Worm (Caenorhabditis elegans) whole organism, L1 larva: Measurements from ENCODE around the gene ZK757.2.
A peak's percentile ranks its signal among the peaks of the same experiment; 100 is the strongest.

Experiments
- C16A3.4 ChIP-seq: fragments of 150-350 bp; optimal IDR thresholded peaks from 2 replicates; lab custom pipeline; 2014; ENCODE audit warnings: missing biosample characterization, missing genetic modification characterization
- C34B4.2 ChIP-seq: sonication (generic microtip); optimal IDR thresholded peaks from 2 replicates; lab custom pipeline; 2017; ENCODE audit warnings: mild to moderate bottlenecking, missing genetic modification characterization, missing compliant biosample characterization
- Y116A8C.19 ChIP-seq: sonication (generic microtip); optimal IDR thresholded peaks from 2 replicates; lab custom pipeline; 2016; ENCODE audit warnings: missing compliant biosample characterization, missing genetic modification characterization, borderline replicate concordance
- aha-1 ChIP-seq: fragments of 150-350 bp; optimal IDR thresholded peaks from 2 replicates; lab custom pipeline; 2014; ENCODE audit warnings: missing biosample characterization, missing genetic modification characterization
- alr-1 ChIP-seq: fragments of 200-800 bp; sonication (Bioruptor generic); optimal IDR thresholded peaks from 2 replicates; lab custom pipeline; 2018; ENCODE audit warnings: borderline replicate concordance, mild to moderate bottlenecking, missing genetic modification characterization, missing compliant biosample characterization
- aly-2 ChIP-seq: fragments of 150-350 bp; optimal IDR thresholded peaks from 2 replicates; lab custom pipeline; 2014; ENCODE audit warnings: missing biosample characterization, missing genetic modification characterization
- ama-1 ChIP-seq: fragments of 150-350 bp; optimal IDR thresholded peaks from 2 replicates; lab custom pipeline; 2014
- ceh-63 ChIP-seq: fragments of 200-800 bp; sonication (Bioruptor generic); optimal IDR thresholded peaks from 2 replicates; lab custom pipeline; 2018; ENCODE audit warnings: mild to moderate bottlenecking, missing genetic modification characterization, missing compliant biosample characterization
- ceh-8 ChIP-seq: fragments of 200-800 bp; sonication (Bioruptor generic); optimal IDR thresholded peaks from 2 replicates; lab custom pipeline; 2018; ENCODE audit warnings: mild to moderate bottlenecking, missing genetic modification characterization, moderate library complexity, missing compliant biosample characterization
- dpl-1 ChIP-seq, 3 experiments: fragments of 150-350 bp in 2 of 3; sonication (generic microtip) in 1 of 3; optimal IDR thresholded peaks; 2 replicates each; lab custom pipeline; 2014 to 2017; ENCODE audit warnings: missing biosample characterization in 3 of 3, missing genetic modification characterization in 3 of 3, missing genetic modification reagents in 3 of 3
- efl-1 ChIP-seq, 4 experiments: fragments of 150-350 bp; optimal IDR thresholded peaks in 3 of 4; peaks in 1 of 4; 1 replicate in 1 of 4; 2 replicates in 3 of 4; lab custom pipeline; 2014; ENCODE audit warnings: missing biosample characterization in 2 of 4, missing genetic modification characterization in 2 of 4, missing genetic modification reagents in 2 of 4
- egl-27 ChIP-seq, 2 experiments: fragments of 150-350 bp in 1 of 2; sonication (generic microtip); optimal IDR thresholded peaks; 3 replicates each; lab custom pipeline; 2017 to 2018; ENCODE audit warnings: missing biosample characterization in 2 of 2, missing genetic modification characterization in 2 of 2, missing genetic modification reagents in 2 of 2
- elt-3 ChIP-seq, 6 experiments: fragments of 150-350 bp in 1 of 6; sonication (generic microtip); optimal IDR thresholded peaks; 2 replicates each; lab custom pipeline; 2017 to 2018; ENCODE audit warnings: missing biosample characterization in 6 of 6, missing genetic modification characterization in 6 of 6, inconsistent platforms in 1 of 6
- ets-5 ChIP-seq: fragments of 200-800 bp; sonication (Bioruptor generic); IDR thresholded peaks from 2 replicates; pipeline ENCODE4 v1.3.6; 2022; ENCODE audit warnings: missing genetic modification characterization, missing compliant biosample characterization
- fkh-10 ChIP-seq: sonication (generic microtip); optimal IDR thresholded peaks from 2 replicates; lab custom pipeline; 2017; ENCODE audit warnings: missing biosample characterization, missing genetic modification reagents, missing genetic modification characterization
- hlh-17 ChIP-seq: fragments of 200-800 bp; sonication (Bioruptor generic); optimal IDR thresholded peaks from 2 replicates; lab custom pipeline; 2018; ENCODE audit warnings: missing genetic modification characterization, mild to moderate bottlenecking, missing compliant biosample characterization, moderate library complexity, borderline replicate concordance
- hlh-4 ChIP-seq: sonication (generic microtip); optimal IDR thresholded peaks from 2 replicates; lab custom pipeline; 2016; ENCODE audit warnings: mild to moderate bottlenecking, missing genetic modification characterization, missing compliant biosample characterization
- hpl-2 ChIP-seq: fragments of 150-350 bp; optimal IDR thresholded peaks from 2 replicates; lab custom pipeline; 2014; ENCODE audit warnings: missing biosample characterization, missing genetic modification reagents, missing genetic modification characterization
- isw-1 ChIP-seq: fragments of 200-800 bp; sonication (Bioruptor generic); IDR thresholded peaks from 2 replicates; pipeline ENCODE4 v1.3.6; 2022; ENCODE audit warnings: missing genetic modification characterization, missing compliant biosample characterization
- jun-1 ChIP-seq: fragments of 150-350 bp; optimal IDR thresholded peaks from 2 replicates; lab custom pipeline; 2014; ENCODE audit warnings: missing biosample characterization, missing genetic modification reagents, missing genetic modification characterization
- lin-13 ChIP-seq: fragments of 150-350 bp; optimal IDR thresholded peaks from 2 replicates; lab custom pipeline; 2014; ENCODE audit warnings: missing biosample characterization, missing genetic modification reagents, missing genetic modification characterization
- lin-14 ChIP-seq: fragments of 200-800 bp; sonication (Bioruptor generic); optimal IDR thresholded peaks from 2 replicates; lab custom pipeline; 2018; ENCODE audit warnings: mild to moderate bottlenecking, missing genetic modification characterization, moderate library complexity, missing compliant biosample characterization
- lin-35 ChIP-seq, 2 experiments: fragments of 150-350 bp; optimal IDR thresholded peaks; 2 replicates each; lab custom pipeline; 2014; ENCODE audit warnings: missing biosample characterization in 2 of 2, missing genetic modification characterization in 2 of 2, missing genetic modification reagents in 2 of 2
- lir-3 ChIP-seq: sonication (generic microtip); optimal IDR thresholded peaks from 2 replicates; lab custom pipeline; 2016; ENCODE audit warnings: mild to moderate bottlenecking, missing genetic modification characterization, moderate library complexity, missing compliant biosample characterization; ENCODE audit not compliant: poor library complexity
- lsy-2 ChIP-seq, 2 experiments: fragments of 150-350 bp; optimal IDR thresholded peaks; 2 replicates each; lab custom pipeline; 2014; ENCODE audit warnings: missing biosample characterization in 2 of 2, missing genetic modification characterization in 2 of 2
- mef-2 ChIP-seq: fragments of 150-350 bp; optimal IDR thresholded peaks from 2 replicates; lab custom pipeline; 2014; ENCODE audit warnings: missing biosample characterization, missing genetic modification characterization
- mep-1 ChIP-seq: fragments of 150-350 bp; optimal IDR thresholded peaks from 2 replicates; lab custom pipeline; 2014; ENCODE audit warnings: missing biosample characterization, missing genetic modification characterization
- nhr-20 ChIP-seq: sonication (generic microtip); optimal IDR thresholded peaks from 2 replicates; lab custom pipeline; 2016; ENCODE audit warnings: mild to moderate bottlenecking, missing genetic modification characterization, missing compliant biosample characterization
- nhr-237 ChIP-seq: fragments of 150-350 bp; optimal IDR thresholded peaks from 2 replicates; lab custom pipeline; 2014; ENCODE audit warnings: missing biosample characterization, missing genetic modification characterization
- nhr-28 ChIP-seq: fragments of 150-350 bp; optimal IDR thresholded peaks from 2 replicates; lab custom pipeline; 2014; ENCODE audit warnings: missing biosample characterization, missing genetic modification characterization
- nhr-47 ChIP-seq: sonication (generic microtip); optimal IDR thresholded peaks from 2 replicates; lab custom pipeline; 2016; ENCODE audit warnings: mild to moderate bottlenecking, missing genetic modification characterization, moderate library complexity, missing compliant biosample characterization
- nhr-71 ChIP-seq: sonication (generic microtip); optimal IDR thresholded peaks from 2 replicates; lab custom pipeline; 2016; ENCODE audit warnings: mild to moderate bottlenecking, missing genetic modification characterization, moderate library complexity, missing compliant biosample characterization
- nhr-76 ChIP-seq: sonication (generic microtip); optimal IDR thresholded peaks from 2 replicates; lab custom pipeline; 2017; ENCODE audit warnings: missing biosample characterization, missing genetic modification characterization
- nhr-85 ChIP-seq: sonication (generic microtip); peaks from one replicate; lab custom pipeline; 2016; ENCODE audit warnings: missing genetic modification characterization, inconsistent platforms, missing compliant biosample characterization
- nhr-90 ChIP-seq: sonication (generic microtip); optimal IDR thresholded peaks from 2 replicates; lab custom pipeline; 2016; ENCODE audit warnings: mild to moderate bottlenecking, missing genetic modification characterization, missing compliant biosample characterization; ENCODE audit not compliant: poor library complexity
- pax-3 ChIP-seq: fragments of 200-800 bp; sonication (Bioruptor generic); optimal IDR thresholded peaks from 2 replicates; lab custom pipeline; 2018; ENCODE audit warnings: mild to moderate bottlenecking, missing genetic modification characterization, moderate library complexity, missing compliant biosample characterization
- rnt-1 ChIP-seq: sonication (generic microtip); optimal IDR thresholded peaks from 2 replicates; lab custom pipeline; 2016; ENCODE audit warnings: mild to moderate bottlenecking, missing genetic modification characterization, moderate library complexity, missing compliant biosample characterization
- skn-1 ChIP-seq: fragments of 150-350 bp; optimal IDR thresholded peaks from 2 replicates; lab custom pipeline; 2014; ENCODE audit warnings: missing biosample characterization, missing genetic modification characterization
- snpc-4 ChIP-seq: fragments of 150-350 bp; optimal IDR thresholded peaks from 2 replicates; lab custom pipeline; 2014; ENCODE audit warnings: missing biosample characterization, missing genetic modification characterization
- snu-23 ChIP-seq: sonication (generic microtip); optimal IDR thresholded peaks from 2 replicates; lab custom pipeline; 2016; ENCODE audit warnings: missing genetic modification characterization, missing compliant biosample characterization
- sox-4 ChIP-seq: sonication (generic microtip); optimal IDR thresholded peaks from 2 replicates; lab custom pipeline; 2016; ENCODE audit warnings: missing genetic modification characterization, missing compliant biosample characterization
- sptf-1 ChIP-seq: fragments of 150-350 bp; optimal IDR thresholded peaks from 2 replicates; lab custom pipeline; 2014; ENCODE audit warnings: missing biosample characterization, missing genetic modification characterization
- sup-37 ChIP-seq: fragments of 200-800 bp; sonication (Bioruptor generic); optimal IDR thresholded peaks from 2 replicates; lab custom pipeline; 2018; ENCODE audit warnings: mild to moderate bottlenecking, missing genetic modification characterization, missing compliant biosample characterization
- unc-30 ChIP-seq: sonication (generic microtip); optimal IDR thresholded peaks from 2 replicates; lab custom pipeline; 2017; ENCODE audit warnings: missing biosample characterization, missing genetic modification characterization
- unc-86 ChIP-seq: sonication (generic microtip); optimal IDR thresholded peaks from 2 replicates; lab custom pipeline; 2016; ENCODE audit warnings: missing genetic modification characterization, missing compliant biosample characterization
- unc-98 ChIP-seq: fragments of 200-800 bp; sonication (Bioruptor generic); IDR thresholded peaks from 2 replicates; pipeline ENCODE4 v1.3.6; 2022; ENCODE audit warnings: missing genetic modification characterization, missing compliant biosample characterization
- vab-15 ChIP-seq: sonication (generic microtip); optimal IDR thresholded peaks from 2 replicates; lab custom pipeline; 2017; ENCODE audit warnings: missing genotype, mild to moderate bottlenecking, missing genetic modification characterization, missing compliant biosample characterization
- xbp-1 ChIP-seq: sonication (generic microtip); optimal IDR thresholded peaks from 2 replicates; lab custom pipeline; 2016; ENCODE audit warnings: missing genetic modification characterization, missing compliant biosample characterization
- zag-1 ChIP-seq: fragments of 150-350 bp; optimal IDR thresholded peaks from 2 replicates; lab custom pipeline; 2014; ENCODE audit warnings: missing biosample characterization, missing genetic modification characterization
- zip-4 ChIP-seq: fragments of 200-800 bp; sonication (Bioruptor generic); optimal IDR thresholded peaks from 2 replicates; lab custom pipeline; 2018; ENCODE audit warnings: mild to moderate bottlenecking, missing genetic modification characterization, moderate library complexity, missing compliant biosample characterization
- ztf-4 ChIP-seq: fragments of 150-350 bp; optimal IDR thresholded peaks from 2 replicates; lab custom pipeline; 2014; ENCODE audit warnings: missing biosample characterization, missing genetic modification characterization

Gene ZK757.2

ce11 chrIII:9867780-9868503, 10.8 kb downstream of the ZK757.2 start, which contains the start of gene dhhc-4:
dhhc-4 (minus strand) TSS chrIII:9867792.
- TF ChIP-seq snpc-4 (tag; lab: Kevin White, UChicago) = peak; percentile 28
- TF ChIP-seq efl-1 (optimal IDR thresholded peaks at IDR 0.05; lab: Kevin White, UChicago) = peak; percentile 88 to 94
- TF ChIP-seq efl-1 (GFP tag; optimal IDR thresholded peaks at IDR 0.05 in 1 of 2; lab: Kevin White, UChicago) = peak; percentile 93 to 99
- TF ChIP-seq pax-3 (tag; lab: Kevin White, UChicago) = peak; percentile 95
- peak; percentile 74 to 87 for TF ChIP-seq lsy-2 (tag; optimal IDR thresholded peaks at IDR 0.05; lab: Kevin White, UChicago)
- TF ChIP-seq lin-13 (GFP tag; lab: Kevin White, UChicago) = no peak
- no peak for TF ChIP-seq unc-30 (tag; lab: Kevin White, UChicago)
- TF ChIP-seq Y116A8C.19 (tag; lab: Kevin White, UChicago) = peak; percentile 73
- no peak for TF ChIP-seq nhr-28 (tag; lab: Kevin White, UChicago)
- no peak for TF ChIP-seq ceh-63 (GFP tag; lab: Kevin White, UChicago)
- peak; percentile 95 for TF ChIP-seq nhr-47 (tag; lab: Kevin White, UChicago)
- peak; percentile 82 for TF ChIP-seq isw-1 (GFP tag; lab: Robert Waterston, UW)
- peak; percentile 13 for TF ChIP-seq aly-2 (tag; lab: Kevin White, UChicago)
- TF ChIP-seq unc-98 (GFP tag; lab: Robert Waterston, UW) = peak; percentile 88
- no peak for TF ChIP-seq mef-2 (tag; lab: Kevin White, UChicago)
- peak; percentile 12 for TF ChIP-seq C16A3.4 (tag; lab: Kevin White, UChicago)
- TF ChIP-seq nhr-90 (tag; lab: Kevin White, UChicago) = peak; percentile 96
- no peak for TF ChIP-seq ztf-4
- TF ChIP-seq fkh-10 (GFP tag; lab: Kevin White, UChicago) = no peak
- no peak for TF ChIP-seq hpl-2
- TF ChIP-seq vab-15 (tag; lab: Kevin White, UChicago) = peak; percentile 33
- peak; percentile 82 for TF ChIP-seq sup-37 (GFP tag; lab: Kevin White, UChicago)
- no peak for TF ChIP-seq zag-1 (tag; lab: Kevin White, UChicago)
- TF ChIP-seq rnt-1 = peak; percentile 99
- TF ChIP-seq egl-27 (tag; optimal IDR thresholded peaks at IDR 0.05; lab: Kevin White, UChicago) = no peak
- no peak for TF ChIP-seq ama-1 (lab: Kevin White, UChicago)
- TF ChIP-seq dpl-1 (GFP tag; optimal IDR thresholded peaks at IDR 0.05; lab: Kevin White, UChicago) = peak; percentile 88 to 93 (median 91)
- TF ChIP-seq elt-3 (tag; optimal IDR thresholded peaks at IDR 0.05; lab: Kevin White, UChicago) = no peak
- peak; percentile 85 for TF ChIP-seq nhr-20 (tag; lab: Kevin White, UChicago)
- no peak for TF ChIP-seq nhr-76 (tag; lab: Kevin White, UChicago)
- no peak for TF ChIP-seq C34B4.2
- peak; percentile 92 to 93 for TF ChIP-seq lin-35 (GFP tag; optimal IDR thresholded peaks at IDR 0.05; lab: Kevin White, UChicago)
- no peak for TF ChIP-seq nhr-237
- peak; percentile 90 for TF ChIP-seq xbp-1 (tag; lab: Kevin White, UChicago)
- TF ChIP-seq mep-1 (tag; lab: Kevin White, UChicago) = peak; percentile 52
- peak; percentile 87 for TF ChIP-seq ceh-8 (GFP tag; lab: Kevin White, UChicago)
- no peak for TF ChIP-seq aha-1 (tag; lab: Kevin White, UChicago)
- TF ChIP-seq jun-1 (tag; lab: Kevin White, UChicago) = no peak
- TF ChIP-seq hlh-17 = peak; percentile 78
- peak; percentile 85 for TF ChIP-seq hlh-4 (tag; lab: Kevin White, UChicago)
- TF ChIP-seq unc-86 (tag; lab: Kevin White, UChicago) = peak; percentile 83
- peak; percentile 30 for TF ChIP-seq skn-1 (tag; lab: Kevin White, UChicago)
- no peak for TF ChIP-seq sptf-1 (tag; lab: Kevin White, UChicago)
- no peak for TF ChIP-seq alr-1 (tag; lab: Kevin White, UChicago)
- peak; percentile 91 for TF ChIP-seq sox-4 (tag; lab: Kevin White, UChicago)
- peak; percentile 94 for TF ChIP-seq nhr-71
- TF ChIP-seq lir-3 (tag; lab: Kevin White, UChicago) = peak; percentile 96
- TF ChIP-seq zip-4 (GFP tag; lab: Kevin White, UChicago) = peak; percentile 84
- peak; percentile 92 for TF ChIP-seq nhr-85 (tag; lab: Kevin White, UChicago)
- peak; percentile 84 for TF ChIP-seq lin-14 (GFP tag; lab: Kevin White, UChicago)
- TF ChIP-seq ets-5 (GFP tag; lab: Robert Waterston, UW) = no peak
- TF ChIP-seq snu-23 (GFP tag; lab: Kevin White, UChicago) = peak; percentile 77
